Fruit fly (Drosophila melanogaster) whole organism: ENCODE measurements around the gene CG7739.

Experiments used
- CG8478 ChIP-seq: fragments of >200 bp; optimal IDR thresholded peaks from 2 replicates; lab custom pipeline; 2018; ENCODE audit warnings: inconsistent platforms
- Dll ChIP-seq: fragments of >200 bp; optimal IDR thresholded peaks from 2 replicates; lab custom pipeline; 2017
- EcR ChIP-seq, 2 experiments: fragments of >200 bp; optimal IDR thresholded peaks; 2 replicates each; lab custom pipeline; 2017; ENCODE audit warnings: missing biosample characterization in 2 of 2, missing genetic modification characterization in 2 of 2, missing genetic modification reagents in 2 of 2
- pan ChIP-seq: fragments of >200 bp; optimal IDR thresholded peaks from 2 replicates; lab custom pipeline; 2017
- psq ChIP-seq: fragments of >200 bp; optimal IDR thresholded peaks from 2 replicates; lab custom pipeline; 2017
- usp ChIP-seq: fragments of >200 bp; optimal IDR thresholded peaks from 2 replicates; lab custom pipeline; 2017; ENCODE audit warnings: missing biosample characterization, missing genetic modification characterization, mixed read lengths

CG7739 gene

dm6 chr3L:15540682-15541081 is 22.2 kb downstream of the CG7739 start:
- TF ChIP-seq Dll (lab: Kevin White, UChicago) (no peak), CG8478 (lab: Kevin White, UChicago) (no peak), usp (GFP tag; lab: Kevin White, UChicago) (no peak), psq (lab: Kevin White, UChicago) (no peak), pan (lab: Kevin White, UChicago) (no peak), EcR (GFP tag; optimal IDR thresholded peaks at IDR 0.05; lab: Kevin White, UChicago) (no peak)

- TF ChIP-seq psq (lab: Kevin White, UChicago) (no peak), Dll (lab: Kevin White, UChicago) (no peak), CG8478 (lab: Kevin White, UChicago) (no peak), EcR (GFP tag; optimal IDR thresholded peaks at IDR 0.05; lab: Kevin White, UChicago) (no peak)
Observed at dm6 chr3L:15539903-15540409, 22.9 kb downstream of the CG7739 start.

dm6 chr3L:15538582-15539490 is 24.0 kb downstream of the CG7739 start:
- no peak for TF ChIP-seq pan (lab: Kevin White, UChicago)
- no peak for TF ChIP-seq EcR (GFP tag; optimal IDR thresholded peaks at IDR 0.05; lab: Kevin White, UChicago)
- TF ChIP-seq psq (lab: Kevin White, UChicago): no peak
- TF ChIP-seq Dll (lab: Kevin White, UChicago): no peak
- TF ChIP-seq usp (GFP tag; lab: Kevin White, UChicago): no peak
- no peak for TF ChIP-seq CG8478 (lab: Kevin White, UChicago)

- no peak for TF ChIP-seq usp (GFP tag; lab: Kevin White, UChicago)
- no peak for TF ChIP-seq pan (lab: Kevin White, UChicago)
- TF ChIP-seq CG8478 (lab: Kevin White, UChicago): no peak
- TF ChIP-seq EcR (GFP tag; optimal IDR thresholded peaks at IDR 0.05; lab: Kevin White, UChicago): peak in 1 of 2 experiments; percentile 19
- TF ChIP-seq psq (lab: Kevin White, UChicago): no peak
- no peak for TF ChIP-seq Dll (lab: Kevin White, UChicago)
Observed at dm6 chr3L:15537916-15538581, 24.8 kb downstream of the CG7739 start.

- TF ChIP-seq CG8478 (lab: Kevin White, UChicago) (no peak), usp (GFP tag; lab: Kevin White, UChicago) (no peak), pan (lab: Kevin White, UChicago) (peak; percentile 1)
Observed at dm6 chr3L:15536550-15536949, 26.3 kb downstream of the CG7739 start.

- TF ChIP-seq Dll (lab: Kevin White, UChicago) (no peak), psq (lab: Kevin White, UChicago) (no peak), pan (lab: Kevin White, UChicago) (no peak)
Observed at dm6 chr3L:15535800-15536225, 27.1 kb downstream of the CG7739 start.

dm6 chr3L:15535228-15535598 is 27.7 kb downstream of the CG7739 start, which contains the start of gene CrebA:
TSS of gene CrebA (plus strand) at chr3L:15535395.
- no peak for TF ChIP-seq pan (lab: Kevin White, UChicago)
- no peak for TF ChIP-seq Dll (lab: Kevin White, UChicago)
- no peak for TF ChIP-seq CG8478 (lab: Kevin White, UChicago)
- no peak for TF ChIP-seq EcR (GFP tag; optimal IDR thresholded peaks at IDR 0.05; lab: Kevin White, UChicago)
- TF ChIP-seq usp (GFP tag; lab: Kevin White, UChicago): no peak
- no peak for TF ChIP-seq psq (lab: Kevin White, UChicago)

dm6 chr3L:15534274-15535227 is 28.3 kb downstream of the CG7739 start:
- TF ChIP-seq pan (lab: Kevin White, UChicago) (peak; percentile 98), usp (GFP tag; lab: Kevin White, UChicago) (no peak), CG8478 (lab: Kevin White, UChicago) (no peak), EcR (GFP tag; optimal IDR thresholded peaks at IDR 0.05; lab: Kevin White, UChicago) (peak in 1 of 2 experiments; percentile 12)

- TF ChIP-seq usp (GFP tag; lab: Kevin White, UChicago) (no peak), EcR (GFP tag; optimal IDR thresholded peaks at IDR 0.05; lab: Kevin White, UChicago) (no peak), pan (lab: Kevin White, UChicago) (no peak), Dll (lab: Kevin White, UChicago) (no peak), psq (lab: Kevin White, UChicago) (no peak), CG8478 (lab: Kevin White, UChicago) (no peak)
Observed at dm6 chr3L:15533402-15534129, 29.3 kb downstream of the CG7739 start.
